Worm (Caenorhabditis elegans) whole organism, L2 larva: ENCODE measurements around the gene arrd-12.

ENCODE experiments used
- C34F6.9 ChIP-seq: fragments of 150-350 bp; optimal IDR thresholded peaks from 2 replicates; lab custom pipeline; 2014; ENCODE audit warnings: missing biosample characterization, missing genetic modification characterization
- R02D3.7 ChIP-seq: fragments of 150-350 bp; optimal IDR thresholded peaks from 2 replicates; lab custom pipeline; 2014; ENCODE audit warnings: missing biosample characterization, missing genetic modification characterization
- Y55F3AM.14 ChIP-seq: fragments of 200-800 bp; sonication (Bioruptor generic); optimal IDR thresholded peaks from 2 replicates; lab custom pipeline; 2018; ENCODE audit warnings: mild to moderate bottlenecking, missing genetic modification characterization, missing compliant biosample characterization
- ZK546.5 ChIP-seq: sonication (generic microtip); optimal IDR thresholded peaks from 2 replicates; lab custom pipeline; 2017; ENCODE audit warnings: missing biosample characterization, missing genetic modification characterization
- alr-1 ChIP-seq: fragments of 150-350 bp; optimal IDR thresholded peaks from 2 replicates; lab custom pipeline; 2014; ENCODE audit warnings: missing biosample characterization, missing genetic modification characterization
- aly-2 ChIP-seq: fragments of 150-350 bp; optimal IDR thresholded peaks from 2 replicates; lab custom pipeline; 2014; ENCODE audit warnings: missing biosample characterization, missing genetic modification characterization
- ceh-16 ChIP-seq: fragments of 150-350 bp; optimal IDR thresholded peaks from 2 replicates; lab custom pipeline; 2014; ENCODE audit warnings: missing biosample characterization, missing genetic modification characterization
- ceh-82 ChIP-seq: fragments of 150-350 bp; optimal IDR thresholded peaks from 2 replicates; lab custom pipeline; 2014; ENCODE audit warnings: missing biosample characterization, missing genetic modification characterization
- dmd-4 ChIP-seq: sonication (generic microtip); optimal IDR thresholded peaks from 2 replicates; lab custom pipeline; 2017; ENCODE audit warnings: missing biosample characterization, missing genetic modification characterization
- egl-27 ChIP-seq: sonication (generic microtip); optimal IDR thresholded peaks from 3 replicates; lab custom pipeline; 2017; ENCODE audit warnings: missing biosample characterization, missing genetic modification reagents, missing genetic modification characterization
- elt-1 ChIP-seq: fragments of 150-350 bp; optimal IDR thresholded peaks from 2 replicates; lab custom pipeline; 2014; ENCODE audit warnings: missing biosample characterization, missing genetic modification characterization
- elt-3 ChIP-seq: sonication (generic microtip); optimal IDR thresholded peaks from 2 replicates; lab custom pipeline; 2017; ENCODE audit warnings: missing biosample characterization, missing genetic modification characterization
- fos-1 ChIP-seq: fragments of 150-350 bp; optimal IDR thresholded peaks from 2 replicates; lab custom pipeline; 2014; ENCODE audit warnings: missing biosample characterization, missing genetic modification characterization
- gmeb-1 ChIP-seq: fragments of 150-350 bp; optimal IDR thresholded peaks from 2 replicates; lab custom pipeline; 2014; ENCODE audit warnings: missing biosample characterization, missing genetic modification characterization
- lin-11 ChIP-seq: fragments of 150-350 bp; sonication (generic microtip); optimal IDR thresholded peaks from 2 replicates; lab custom pipeline; 2014; ENCODE audit warnings: missing biosample characterization, missing genetic modification characterization, inconsistent platforms, mixed read lengths
- lin-13 ChIP-seq: fragments of 150-350 bp; optimal IDR thresholded peaks from 2 replicates; lab custom pipeline; 2014; ENCODE audit warnings: missing biosample characterization, missing genetic modification reagents, missing genetic modification characterization
- lin-39 ChIP-seq: fragments of 150-350 bp; optimal IDR thresholded peaks from 2 replicates; lab custom pipeline; 2014; ENCODE audit warnings: missing biosample characterization, missing genetic modification reagents, missing genetic modification characterization
- lsy-2 ChIP-seq, 2 experiments: fragments of 150-350 bp in 1 of 2; sonication (generic microtip) in 1 of 2; optimal IDR thresholded peaks; 2 replicates each; lab custom pipeline; 2014 to 2017; ENCODE audit warnings: missing biosample characterization in 2 of 2, missing genetic modification characterization in 2 of 2
- mbf-1 ChIP-seq: sonication (generic microtip); optimal IDR thresholded peaks from 2 replicates; lab custom pipeline; 2017; ENCODE audit warnings: missing biosample characterization, missing genetic modification characterization
- mdl-1 ChIP-seq, 2 experiments: fragments of 150-350 bp in 1 of 2; sonication (generic microtip) in 1 of 2; optimal IDR thresholded peaks; 2 replicates each; lab custom pipeline; 2017; ENCODE audit warnings: missing biosample characterization in 2 of 2, missing genetic modification characterization in 2 of 2
- nhr-10 ChIP-seq: sonication (generic microtip); optimal IDR thresholded peaks from 2 replicates; lab custom pipeline; 2017; ENCODE audit warnings: missing biosample characterization, missing genetic modification characterization
- nhr-11 ChIP-seq: fragments of 150-350 bp; optimal IDR thresholded peaks from 2 replicates; lab custom pipeline; 2014; ENCODE audit warnings: missing biosample characterization, missing genetic modification characterization
- nhr-12 ChIP-seq: fragments of 150-350 bp; optimal IDR thresholded peaks from 2 replicates; lab custom pipeline; 2014; ENCODE audit warnings: missing biosample characterization, missing genetic modification characterization
- nhr-23 ChIP-seq: fragments of 150-350 bp; optimal IDR thresholded peaks from 2 replicates; lab custom pipeline; 2014; ENCODE audit warnings: missing biosample characterization, missing genetic modification reagents, missing genetic modification characterization
- nhr-237 ChIP-seq: fragments of 150-350 bp; optimal IDR thresholded peaks from 2 replicates; lab custom pipeline; 2014; ENCODE audit warnings: missing biosample characterization, missing genetic modification characterization
- nhr-25 ChIP-seq: fragments of 150-350 bp; sonication (generic microtip); optimal IDR thresholded peaks from 3 replicates; lab custom pipeline; 2014; ENCODE audit warnings: missing biosample characterization, missing genetic modification characterization
- peb-1 ChIP-seq: fragments of 150-350 bp; optimal IDR thresholded peaks from 2 replicates; lab custom pipeline; 2014; ENCODE audit warnings: missing biosample characterization, missing genetic modification characterization
- sem-4 ChIP-seq: fragments of 150-350 bp; optimal IDR thresholded peaks from 2 replicates; lab custom pipeline; 2014; ENCODE audit warnings: missing biosample characterization, missing genetic modification reagents, missing genetic modification characterization
- skn-1 ChIP-seq: sonication (generic microtip); optimal IDR thresholded peaks from 2 replicates; lab custom pipeline; 2017; ENCODE audit warnings: missing biosample characterization, missing genetic modification characterization
- sma-3 ChIP-seq: sonication (generic microtip); optimal IDR thresholded peaks from 2 replicates; lab custom pipeline; 2016; ENCODE audit warnings: missing genetic modification reagents, missing genetic modification characterization, missing compliant biosample characterization
- sma-9 ChIP-seq, 2 experiments: fragments of 150-350 bp in 1 of 2; sonication (generic microtip) in 1 of 2; optimal IDR thresholded peaks; 2 replicates each; lab custom pipeline; 2014 to 2016; ENCODE audit warnings: missing genetic modification characterization in 2 of 2, mild to moderate bottlenecking in 1 of 2, missing biosample characterization in 1 of 2, missing compliant biosample characterization in 1 of 2, missing genetic modification reagents in 1 of 2, moderate library complexity in 1 of 2
- snpc-4 ChIP-seq: fragments of 150-350 bp; optimal IDR thresholded peaks from 2 replicates; lab custom pipeline; 2014; ENCODE audit warnings: missing biosample characterization, missing genetic modification characterization
- unc-55 ChIP-seq: fragments of 150-350 bp; sonication (generic microtip); optimal IDR thresholded peaks from 3 replicates; lab custom pipeline; 2014; ENCODE audit warnings: missing biosample characterization, missing genetic modification reagents, missing genetic modification characterization
- zag-1 ChIP-seq: fragments of 150-350 bp; optimal IDR thresholded peaks from 2 replicates; lab custom pipeline; 2014; ENCODE audit warnings: missing biosample characterization, missing genetic modification characterization
- ztf-4 ChIP-seq: fragments of 150-350 bp; optimal IDR thresholded peaks from 2 replicates; lab custom pipeline; 2014; ENCODE audit warnings: missing biosample characterization, missing genetic modification characterization

The arrd-12 gene

DNA sequence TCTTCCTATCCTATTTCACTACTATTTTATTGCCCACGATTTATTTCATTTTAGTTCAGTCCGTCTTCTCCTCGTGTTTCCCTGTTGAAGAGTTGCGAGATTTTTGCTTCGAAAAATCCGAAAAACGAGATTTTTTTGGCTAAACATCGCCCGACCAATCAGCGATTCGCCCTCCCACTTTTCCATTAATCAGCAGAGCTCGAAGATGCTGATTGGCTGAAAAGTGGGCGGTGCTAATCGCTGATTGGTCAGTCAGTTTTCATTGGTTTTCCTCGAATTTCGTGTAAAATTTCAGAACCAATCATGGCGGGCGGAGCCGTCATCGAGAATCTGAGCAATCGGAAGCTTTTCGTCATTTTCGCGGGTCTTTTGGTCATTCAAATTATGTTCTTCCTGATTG is 24.6 kb upstream of the arrd-12 start, which contains the start of gene mig-14:
TSS of gene mig-14 (plus strand) at position 290 of the 400 bp plus-strand sequence.
- TF ChIP-seq skn-1 (tag; lab: Kevin White, UChicago) (no peak), ZK546.5 (no peak), sma-3 (GFP tag; lab: Kevin White, UChicago) (no peak), fos-1 (tag; lab: Kevin White, UChicago) (no peak), aly-2 (tag; lab: Kevin White, UChicago) (no peak), nhr-12 (tag; lab: Kevin White, UChicago) (no peak), lin-13 (GFP tag; lab: Kevin White, UChicago) (no peak), C34F6.9 (tag; lab: Kevin White, UChicago) (no peak), peb-1 (tag; lab: Kevin White, UChicago) (no peak), lin-39 (tag; lab: Kevin White, UChicago) (no peak), sma-9 (GFP tag; optimal IDR thresholded peaks at IDR 0.05; lab: Kevin White, UChicago) (no peak), sma-9 (tag; optimal IDR thresholded peaks at IDR 0.05; lab: Kevin White, UChicago) (no peak), nhr-10 (no peak), ztf-4 (tag; lab: Kevin White, UChicago) (no peak), elt-1 (tag; lab: Kevin White, UChicago) (no peak), alr-1 (tag; lab: Kevin White, UChicago) (no peak), egl-27 (tag; lab: Kevin White, UChicago) (no peak)

DNA sequence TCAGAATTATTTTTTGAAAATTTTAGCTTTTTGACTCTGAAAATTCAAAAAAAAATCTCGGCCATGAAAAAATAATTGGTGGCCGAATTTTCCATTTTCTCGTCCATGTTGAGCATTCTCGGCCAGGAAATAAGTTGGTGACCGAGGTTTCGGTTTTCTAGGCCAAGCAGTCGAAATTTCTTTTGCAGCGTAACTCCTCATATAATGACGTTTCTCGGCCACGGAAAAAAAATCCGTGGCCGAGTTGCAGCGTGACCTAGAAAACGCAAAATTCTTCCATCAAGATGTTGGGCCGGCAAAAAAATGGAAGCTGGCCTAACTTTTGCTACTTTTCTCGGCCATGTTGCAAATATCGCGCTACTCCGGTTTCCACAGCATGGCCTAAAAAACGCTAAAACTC is 15.9 kb upstream of the arrd-12 start:
- TF ChIP-seq Y55F3AM.14 (GFP tag; lab: Kevin White, UChicago) (no peak), mbf-1 (tag; lab: Kevin White, UChicago) (no peak), nhr-25 (tag; lab: Kevin White, UChicago) (no peak), sma-3 (GFP tag; lab: Kevin White, UChicago) (no peak), gmeb-1 (tag; lab: Kevin White, UChicago) (no peak), elt-1 (tag; lab: Kevin White, UChicago) (no peak), unc-55 (GFP tag; lab: Kevin White, UChicago) (no peak), lin-11 (no peak), sma-9 (GFP tag; optimal IDR thresholded peaks at IDR 0.05; lab: Kevin White, UChicago) (no peak), sma-9 (tag; optimal IDR thresholded peaks at IDR 0.05; lab: Kevin White, UChicago) (no peak), skn-1 (tag; lab: Kevin White, UChicago) (no peak), elt-3 (no peak), sem-4 (no peak)

DNA sequence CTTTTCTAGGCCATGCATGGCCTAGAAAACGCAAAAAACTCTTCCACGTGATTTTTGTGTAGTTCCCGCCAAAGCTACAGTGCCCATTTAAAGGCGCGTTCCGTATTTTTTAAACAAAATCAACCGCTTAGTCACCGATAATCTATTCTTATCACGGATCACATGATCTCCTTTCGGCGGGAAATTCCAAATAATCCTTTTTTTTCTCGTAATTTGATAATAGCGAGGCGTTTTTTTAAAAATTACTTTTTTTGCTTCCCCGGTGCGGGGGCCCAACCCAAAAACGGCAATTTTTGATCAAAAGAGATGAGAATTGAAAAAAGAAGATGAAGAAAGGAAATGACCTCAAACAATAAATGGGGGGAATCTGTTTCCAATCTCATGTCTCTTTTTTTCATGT is 15.0 kb upstream of the arrd-12 start:
- TF ChIP-seq nhr-237 (tag; lab: Kevin White, UChicago) (no peak), gmeb-1 (tag; lab: Kevin White, UChicago) (peak; percentile 23)

DNA sequence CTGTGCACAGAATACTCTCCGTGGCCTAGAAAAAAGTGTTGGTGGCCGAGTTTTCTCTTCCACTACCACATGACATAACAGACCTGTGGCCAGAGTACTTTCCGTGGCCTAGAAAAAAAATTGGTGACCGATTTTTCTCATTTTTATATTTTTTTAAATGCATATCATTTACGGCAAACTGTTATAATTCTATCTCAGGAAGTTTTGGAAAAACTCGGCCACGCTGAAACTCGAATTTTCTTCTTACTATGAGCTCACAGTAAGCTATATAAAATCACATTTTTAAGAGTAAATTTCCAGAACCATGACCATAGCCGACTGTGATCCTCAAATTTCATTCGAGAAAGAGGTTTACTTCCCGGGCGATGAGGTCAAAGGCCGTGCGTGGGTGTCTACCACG is 14.0 kb upstream of the arrd-12 start, which contains the start of gene arrd-14:
TSS of gene arrd-14 (plus strand) at position 301 of the 400 bp plus-strand sequence.
- TF ChIP-seq sma-9 (GFP tag; optimal IDR thresholded peaks at IDR 0.05; lab: Kevin White, UChicago) (no peak), sma-9 (tag; optimal IDR thresholded peaks at IDR 0.05; lab: Kevin White, UChicago) (no peak)

DNA sequence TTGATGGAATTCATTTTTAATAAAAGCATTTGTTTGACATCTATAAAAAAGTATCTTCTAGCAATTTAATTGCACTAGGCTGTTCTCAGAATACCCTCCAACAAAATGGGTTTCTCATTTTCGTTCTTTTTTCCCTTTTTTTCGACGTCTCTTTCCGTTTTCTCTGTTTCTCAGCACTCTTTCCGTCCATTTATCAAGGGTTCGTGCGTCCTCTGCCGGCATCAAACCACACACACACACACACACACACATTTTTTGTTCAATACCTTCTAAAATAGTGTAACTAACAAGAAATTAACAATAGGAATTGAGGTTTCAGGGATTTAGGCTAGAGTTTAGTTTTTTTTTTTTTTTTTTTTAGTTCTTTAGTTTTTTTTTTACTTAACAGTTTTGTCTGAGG is 9.8 kb upstream of the arrd-12 start:
- TF ChIP-seq ceh-82 (tag; lab: Kevin White, UChicago) = no peak
- no peak for TF ChIP-seq ceh-16 (tag; lab: Kevin White, UChicago)
- peak; percentile 46 for TF ChIP-seq C34F6.9 (tag; lab: Kevin White, UChicago)
- TF ChIP-seq zag-1 (tag; lab: Kevin White, UChicago) = peak; percentile 35
- no peak for TF ChIP-seq dmd-4 (tag; lab: Kevin White, UChicago)
- peak in 1 of 2 experiments; percentile 38 for TF ChIP-seq lsy-2 (tag; optimal IDR thresholded peaks at IDR 0.05; lab: Kevin White, UChicago)
- no peak for TF ChIP-seq nhr-23 (tag; lab: Kevin White, UChicago)
- TF ChIP-seq elt-1 (tag; lab: Kevin White, UChicago) = no peak
- no peak for TF ChIP-seq mdl-1 (tag; optimal IDR thresholded peaks at IDR 0.05; lab: Kevin White, UChicago)
- no peak for TF ChIP-seq fos-1 (tag; lab: Kevin White, UChicago)
- no peak for TF ChIP-seq snpc-4 (tag; lab: Kevin White, UChicago)
- no peak for TF ChIP-seq gmeb-1 (tag; lab: Kevin White, UChicago)
- TF ChIP-seq ztf-4 (tag; lab: Kevin White, UChicago) = no peak
- no peak for TF ChIP-seq nhr-11 (tag; lab: Kevin White, UChicago)
- no peak for TF ChIP-seq R02D3.7
- peak; percentile 1 for TF ChIP-seq sma-9 (GFP tag; optimal IDR thresholded peaks at IDR 0.05; lab: Kevin White, UChicago)
- TF ChIP-seq sma-9 (tag; optimal IDR thresholded peaks at IDR 0.05; lab: Kevin White, UChicago) = no peak
- TF ChIP-seq peb-1 (tag; lab: Kevin White, UChicago) = no peak
- TF ChIP-seq nhr-25 (tag; lab: Kevin White, UChicago) = peak; percentile 20
- no peak for TF ChIP-seq lin-11
- no peak for TF ChIP-seq lin-13 (GFP tag; lab: Kevin White, UChicago)
- peak; percentile 7 for TF ChIP-seq sem-4
- TF ChIP-seq unc-55 (GFP tag; lab: Kevin White, UChicago) = peak; percentile 35
- no peak for TF ChIP-seq elt-3
- TF ChIP-seq nhr-10 = no peak
